Worm (Caenorhabditis elegans) whole organism, early embryonic: ENCODE results near the gene phy-4.
A peak's percentile ranks its signal among the peaks of the same experiment; 100 is the strongest.

Source experiments
- B0310.2 ChIP-seq: sonication (generic microtip); optimal IDR thresholded peaks from 2 replicates; lab custom pipeline; 2016; ENCODE audit warnings: mild to moderate bottlenecking, missing genetic modification characterization, missing compliant biosample characterization
- ama-1 ChIP-seq: fragments of 150-350 bp; optimal IDR thresholded peaks from 2 replicates; lab custom pipeline; 2014
- flt-1 ChIP-seq: fragments of 200-800 bp; sonication (Bioruptor generic); IDR thresholded peaks from 2 replicates; pipeline ENCODE4 v1.3.6; 2022; ENCODE audit warnings: missing genetic modification characterization, missing compliant biosample characterization
- hmbx-1 ChIP-seq: sonication (generic microtip); optimal IDR thresholded peaks from 2 replicates; lab custom pipeline; 2016; ENCODE audit warnings: mild to moderate bottlenecking, missing genetic modification characterization, missing compliant biosample characterization
- hmg-4 ChIP-seq: fragments of 200-800 bp; sonication (Bioruptor generic); optimal IDR thresholded peaks from 2 replicates; lab custom pipeline; 2018; ENCODE audit warnings: mild to moderate bottlenecking, missing genetic modification characterization, missing compliant biosample characterization
- hnd-1 ChIP-seq: sonication (generic microtip); optimal IDR thresholded peaks from 2 replicates; lab custom pipeline; 2016; ENCODE audit warnings: missing genetic modification characterization, missing compliant biosample characterization
- pes-1 ChIP-seq: fragments of 200-800 bp; sonication (Bioruptor generic); IDR thresholded peaks from 2 replicates; pipeline ENCODE4 v1.3.6; 2022; ENCODE audit warnings: missing genetic modification reagents, missing genetic modification characterization, missing compliant biosample characterization
- scrt-1 ChIP-seq: fragments of 200-800 bp; sonication (Bioruptor generic); IDR thresholded peaks from 2 replicates; pipeline ENCODE4 v1.3.6; 2022; ENCODE audit warnings: missing genetic modification characterization, missing compliant biosample characterization
- tbx-11 ChIP-seq: fragments of 200-800 bp; sonication (Bioruptor generic); IDR thresholded peaks from 2 replicates; pipeline ENCODE4 v1.3.6; 2022; ENCODE audit warnings: missing genetic modification characterization, missing compliant biosample characterization
- tra-4 ChIP-seq: sonication (generic microtip); optimal IDR thresholded peaks from 2 replicates; lab custom pipeline; 2017; ENCODE audit warnings: missing genetic modification characterization, missing compliant biosample characterization

ce11 chrV:19522551-19523137 is 9.2 kb upstream of the phy-4 start:
- TF ChIP-seq ama-1 (lab: Kevin White, UChicago) = peak; percentile 99
- peak; percentile 61 for TF ChIP-seq hmbx-1 (tag; lab: Kevin White, UChicago)
- TF ChIP-seq scrt-1 (GFP tag; lab: Robert Waterston, UW) = peak; percentile 62; the same call in 1 of the 2 replicates
- peak; percentile 70 for TF ChIP-seq tbx-11
- no peak; the same call in 1 of the 2 replicates for TF ChIP-seq flt-1 (GFP tag; lab: Robert Waterston, UW)
- TF ChIP-seq B0310.2 (tag; lab: Kevin White, UChicago) = peak; percentile 60
- TF ChIP-seq hnd-1 (tag; lab: Kevin White, UChicago) = peak; percentile 30
- TF ChIP-seq tra-4 (tag; lab: Kevin White, UChicago) = no peak
- peak; percentile 61; the same call in 1 of the 2 replicates for TF ChIP-seq pes-1 (GFP tag; lab: Robert Waterston, UW)
- TF ChIP-seq hmg-4 (GFP tag; lab: Kevin White, UChicago) = peak; percentile 95
